Worm (Caenorhabditis elegans): Measurements from ENCODE around the gene C30A5.10.

DNA sequence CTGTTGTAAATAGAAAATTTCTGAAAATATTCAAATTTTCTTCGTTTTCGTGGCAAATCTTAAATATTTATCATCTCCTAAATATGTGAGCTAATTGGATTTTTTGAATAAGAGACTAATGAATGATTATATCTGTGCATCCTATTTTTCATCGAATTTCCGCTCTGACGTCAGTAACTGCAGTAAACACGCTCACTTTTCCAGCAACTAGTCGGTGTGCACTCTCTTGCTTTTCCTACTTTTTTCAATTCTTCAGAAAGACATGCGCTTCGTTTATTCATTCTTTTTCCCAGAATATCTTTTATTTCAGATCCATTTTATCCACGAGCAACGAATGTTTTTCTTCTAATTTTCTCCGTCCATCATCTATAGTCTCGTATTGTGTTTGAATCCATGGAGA, 19.8 kb upstream of the C30A5.10 start:
- TF ChIP-seq W03F9.2 (tag; optimal IDR thresholded peaks at IDR 0.05) (no peak), dao-5 (tag; optimal IDR thresholded peaks at IDR 0.05) (no peak)

Data from whole organism, L4/young adult.